Worm (Caenorhabditis elegans) whole organism, young adult: Measurements from ENCODE around the gene nspb-3.
A peak's percentile ranks its signal among the peaks of the same experiment; 100 is the strongest.

Experiments
- C17E4.6 ChIP-seq: fragments of 200-800 bp; sonication (Bioruptor generic); IDR thresholded peaks from 2 replicates; pipeline ENCODE4 v1.3.6; 2022; ENCODE audit warnings: missing genetic modification reagents, missing genetic modification characterization, missing compliant biosample characterization
- F22D6.2 ChIP-seq: sonication (generic microtip); optimal IDR thresholded peaks from 2 replicates; lab custom pipeline; 2016; ENCODE audit warnings: mild to moderate bottlenecking, missing genetic modification characterization, missing compliant biosample characterization
- Y56A3A.18 ChIP-seq: fragments of 200-800 bp; sonication (Bioruptor generic); IDR thresholded peaks from 2 replicates; pipeline ENCODE4 v1.3.6; 2022; ENCODE audit warnings: missing genetic modification reagents, missing genetic modification characterization, missing compliant biosample characterization
- Y79H2A.3 ChIP-seq: fragments of 200-800 bp; sonication (Bioruptor generic); conservative IDR thresholded peaks from 2 replicates; pipeline ENCODE4 v1.3.6; 2022; ENCODE audit warnings: missing genetic modification reagents, missing genetic modification characterization, missing compliant biosample characterization
- akir-1 ChIP-seq: fragments of 200-800 bp; sonication (Bioruptor generic); optimal IDR thresholded peaks from 2 replicates; lab custom pipeline; 2018; ENCODE audit warnings: mild to moderate bottlenecking, missing genetic modification characterization, moderate library complexity, missing compliant biosample characterization
- aptf-2 ChIP-seq: fragments of 200-800 bp; sonication (Bioruptor generic); conservative IDR thresholded peaks from 2 replicates; pipeline ENCODE4 v1.3.6; 2022; ENCODE audit warnings: missing genetic modification reagents, missing genetic modification characterization, missing compliant biosample characterization
- atf-7 ChIP-seq: sonication (generic microtip); optimal IDR thresholded peaks from 2 replicates; lab custom pipeline; 2017; ENCODE audit warnings: mild to moderate bottlenecking, missing genetic modification characterization, missing compliant biosample characterization
- attf-5 ChIP-seq: fragments of 200-800 bp; sonication (Bioruptor generic); optimal IDR thresholded peaks from 2 replicates; lab custom pipeline; 2018; ENCODE audit warnings: mild to moderate bottlenecking, missing genetic modification characterization, missing compliant biosample characterization
- cebp-1 ChIP-seq, 2 experiments: fragments of 200-800 bp in 1 of 2; sonication (Bioruptor generic) in 1 of 2; sonication (generic microtip) in 1 of 2; IDR thresholded peaks in 1 of 2; optimal IDR thresholded peaks in 1 of 2; 2 replicates each; pipeline versions ENCODE4 v1.3.6 to Lab custom; 2017 to 2022; ENCODE audit warnings: missing compliant biosample characterization in 2 of 2, missing genetic modification characterization in 2 of 2, mild to moderate bottlenecking in 1 of 2, missing genetic modification reagents in 1 of 2, moderate library complexity in 1 of 2
- dox-1 ChIP-seq: fragments of 200-800 bp; sonication (Bioruptor generic); IDR thresholded peaks from 2 replicates; pipeline ENCODE4 v1.3.6; 2022; ENCODE audit warnings: missing genetic modification reagents, missing genetic modification characterization, missing compliant biosample characterization
- egrh-3 ChIP-seq: fragments of 200-800 bp; sonication (Bioruptor generic); IDR thresholded peaks from 2 replicates; pipeline ENCODE4 v1.3.6; 2022; ENCODE audit warnings: missing genetic modification reagents, missing genetic modification characterization, missing compliant biosample characterization
- hmg-1.2 ChIP-seq: fragments of 200-800 bp; sonication (Bioruptor generic); IDR thresholded peaks from 2 replicates; pipeline ENCODE4 v1.3.6; 2022; ENCODE audit warnings: missing genetic modification reagents, missing genetic modification characterization, missing compliant biosample characterization
- hrde-1 ChIP-seq: sonication (generic microtip); optimal IDR thresholded peaks from 2 replicates; lab custom pipeline; 2016; ENCODE audit warnings: missing genetic modification characterization, mild to moderate bottlenecking, missing compliant biosample characterization, moderate library complexity, missing genotype, missing genetic modification reagents, borderline replicate concordance
- let-607 ChIP-seq, 2 experiments: fragments of 200-800 bp in 1 of 2; sonication (Bioruptor generic) in 1 of 2; sonication (generic microtip) in 1 of 2; optimal IDR thresholded peaks; 2 replicates each; lab custom pipeline; 2016 to 2018; ENCODE audit warnings: mild to moderate bottlenecking in 2 of 2, missing compliant biosample characterization in 2 of 2, missing genetic modification characterization in 2 of 2, moderate library complexity in 2 of 2, missing genotype in 1 of 2
- mcd-1 ChIP-seq: fragments of 200-800 bp; sonication (Bioruptor generic); IDR thresholded peaks from 2 replicates; pipeline ENCODE4 v1.3.6; 2022; ENCODE audit warnings: missing genetic modification reagents, missing genetic modification characterization, missing compliant biosample characterization
- mxl-1 ChIP-seq: sonication (generic microtip); optimal IDR thresholded peaks from 2 replicates; lab custom pipeline; 2016; ENCODE audit warnings: missing genetic modification characterization, missing compliant biosample characterization
- nfyb-1 ChIP-seq: fragments of 200-800 bp; sonication (Bioruptor generic); IDR thresholded peaks from 2 replicates; pipeline ENCODE4 v1.3.6; 2022; ENCODE audit warnings: missing genetic modification reagents, missing genetic modification characterization, missing compliant biosample characterization
- nhr-27 ChIP-seq: fragments of 200-800 bp; sonication (Bioruptor generic); optimal IDR thresholded peaks from 2 replicates; lab custom pipeline; 2018; ENCODE audit warnings: mild to moderate bottlenecking, missing genetic modification characterization, moderate library complexity, missing compliant biosample characterization
- nhr-80 ChIP-seq: sonication (generic microtip); optimal IDR thresholded peaks from 2 replicates; lab custom pipeline; 2016; ENCODE audit warnings: missing genetic modification characterization, missing compliant biosample characterization
- nhr-90 ChIP-seq: sonication (generic microtip); optimal IDR thresholded peaks from 2 replicates; lab custom pipeline; 2016; ENCODE audit warnings: missing genotype, mild to moderate bottlenecking, missing genetic modification characterization, missing compliant biosample characterization
- rcor-1 ChIP-seq: fragments of 200-800 bp; sonication (Bioruptor generic); IDR thresholded peaks from 2 replicates; pipeline ENCODE4 v1.3.6; 2022; ENCODE audit warnings: missing genetic modification reagents, missing genetic modification characterization, missing compliant biosample characterization
- snpc-1.3 ChIP-seq: sonication (generic microtip); optimal IDR thresholded peaks from 2 replicates; lab custom pipeline; 2017; ENCODE audit warnings: missing genetic modification characterization, mild to moderate bottlenecking, missing compliant biosample characterization, antibody characterized with exemption, moderate library complexity, missing genotype, missing genetic modification reagents; ENCODE audit not compliant: insufficient read depth
- snpc-3.4 ChIP-seq: sonication (generic microtip); optimal IDR thresholded peaks from 2 replicates; lab custom pipeline; 2017; ENCODE audit warnings: missing genetic modification characterization, mild to moderate bottlenecking, missing compliant biosample characterization, antibody characterized with exemption, moderate library complexity, missing genotype, missing genetic modification reagents
- snpc-4 ChIP-seq, 5 experiments: fragments of 150-350 bp in 1 of 5; sonication (generic microtip) in 4 of 5; optimal IDR thresholded peaks; 2 replicates each; lab custom pipeline; 2014 to 2018; ENCODE audit warnings: missing genetic modification characterization in 5 of 5, missing biosample characterization in 3 of 5, antibody characterized with exemption in 2 of 5, mild to moderate bottlenecking in 2 of 5, missing compliant biosample characterization in 2 of 5, missing genotype in 2 of 5, moderate library complexity in 2 of 5, missing genetic modification reagents in 1 of 5
- tbp1 ChIP-seq: fragments of 200-800 bp; sonication (Bioruptor generic); optimal IDR thresholded peaks from 2 replicates; lab custom pipeline; 2018; ENCODE audit warnings: mild to moderate bottlenecking, missing genetic modification characterization, missing compliant biosample characterization
- ztf-26 ChIP-seq: sonication (generic microtip); optimal IDR thresholded peaks from 2 replicates; lab custom pipeline; 2017; ENCODE audit warnings: missing genetic modification characterization, missing compliant biosample characterization
- ztf-28 ChIP-seq: fragments of 200-800 bp; sonication (Bioruptor generic); IDR thresholded peaks from 2 replicates; pipeline ENCODE4 v1.3.6; 2022; ENCODE audit warnings: missing genetic modification reagents, missing genetic modification characterization, missing compliant biosample characterization

The nspb-3 gene

ce11 chrIV:6577914-6578313 lies 16.9 kb downstream of the nspb-3 start, which contains the start of gene C43G2.3:
Gene C43G2.3, plus strand, starts transcription at chrIV:6578214.
- TF ChIP-seq hrde-1 (tag; lab: Kevin White, UChicago) (no peak), mxl-1 (tag; lab: Kevin White, UChicago) (no peak), nhr-90 (tag; lab: Kevin White, UChicago) (no peak), Y79H2A.3 (GFP tag; lab: Robert Waterston, UW) (no peak), snpc-1.3 (no peak)

DNA sequence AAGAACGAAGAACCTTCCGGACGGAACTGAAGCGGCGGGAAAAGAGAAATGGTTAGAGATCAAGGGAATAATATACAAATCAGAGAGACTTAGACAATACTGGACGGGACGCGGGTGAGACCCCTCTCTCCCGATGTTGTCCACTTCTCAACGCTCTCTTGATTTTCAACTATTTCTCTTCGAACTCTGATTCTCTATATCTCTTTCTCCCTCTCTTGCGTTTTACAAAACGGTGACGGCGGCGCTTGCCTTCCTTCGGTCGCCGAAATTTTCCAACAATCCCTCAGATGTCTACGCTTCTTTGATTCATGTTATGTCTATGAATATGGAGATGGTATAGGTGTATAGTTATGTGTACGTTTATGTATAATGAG lies 18.1 kb downstream of the nspb-3 start:
- TF ChIP-seq attf-5 (GFP tag; lab: Kevin White, UChicago) (peak; percentile 27), nhr-80 (tag; lab: Kevin White, UChicago) (peak; percentile 34), mcd-1 (GFP tag; lab: Robert Waterston, UW) (peak; percentile 41; the same call in 1 of the 2 replicates), rcor-1 (GFP tag; lab: Robert Waterston, UW) (peak; percentile 21; the same call in 1 of the 2 replicates), snpc-4 (GFP tag; optimal IDR thresholded peaks at IDR 0.05; lab: Kevin White, UChicago) (no peak), snpc-4 (tag; optimal IDR thresholded peaks at IDR 0.05; lab: Kevin White, UChicago) (peak in 1 of 4 experiments; percentile 19), snpc-3.4 (tag; lab: Kevin White, UChicago) (peak; percentile 35), ztf-26 (tag; lab: Kevin White, UChicago) (peak; percentile 12), cebp-1 (GFP tag; IDR thresholded peaks at IDR 0.05; lab: Robert Waterston, UW) (no peak), cebp-1 (tag; optimal IDR thresholded peaks at IDR 0.05; lab: Kevin White, UChicago) (peak; percentile 61), tbp1 (GFP tag; lab: Kevin White, UChicago) (peak; percentile 16), hmg-1.2 (GFP tag; lab: Robert Waterston, UW) (peak; percentile 82; the same call in 1 of the 2 replicates), C17E4.6 (GFP tag; lab: Robert Waterston, UW) (no peak), atf-7 (tag; lab: Kevin White, UChicago) (no peak), ztf-28 (GFP tag; lab: Robert Waterston, UW) (no peak)

DNA sequence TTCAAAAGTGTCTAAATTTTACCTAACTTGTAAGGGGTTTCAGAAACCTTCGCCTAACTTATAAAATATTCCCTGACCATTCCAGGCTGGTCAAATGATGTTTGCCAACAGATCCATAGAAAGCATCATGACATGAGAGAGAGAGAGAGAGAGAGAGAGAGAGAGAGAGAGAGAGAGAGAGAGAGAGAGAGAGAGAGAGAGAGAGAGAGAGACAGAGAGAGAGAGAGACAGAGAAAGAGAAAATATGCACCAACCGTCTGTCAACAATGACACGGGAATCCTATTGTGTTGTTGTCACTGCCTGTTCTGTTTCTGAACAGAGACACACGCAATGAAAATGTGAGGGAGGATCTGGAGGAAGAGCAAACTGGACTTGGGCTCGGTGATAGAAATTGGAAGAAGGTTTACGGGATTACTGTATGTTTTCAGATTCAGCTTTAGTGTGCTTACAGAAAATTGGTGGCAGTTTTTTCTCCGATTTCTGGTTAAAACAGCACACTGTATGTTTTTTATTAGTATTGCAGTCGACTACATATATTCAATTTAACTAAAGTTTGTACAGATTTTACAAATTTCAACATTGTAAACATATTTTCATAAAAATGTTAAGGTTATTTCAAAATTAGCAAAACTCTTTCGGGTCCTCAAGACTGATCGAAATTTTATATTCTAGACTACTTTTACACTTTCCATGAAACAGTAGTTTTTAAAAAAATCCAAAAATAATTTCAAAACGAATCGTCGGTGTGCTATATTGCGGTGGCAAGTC lies 18.6 kb downstream of the nspb-3 start:
- TF ChIP-seq dox-1 (GFP tag; lab: Robert Waterston, UW) (no peak), hmg-1.2 (GFP tag; lab: Robert Waterston, UW) (peak; percentile 55), attf-5 (GFP tag; lab: Kevin White, UChicago) (peak; percentile 25), nhr-27 (tag; lab: Kevin White, UChicago) (no peak), mcd-1 (GFP tag; lab: Robert Waterston, UW) (peak; percentile 35; the same call in 1 of the 2 replicates), egrh-3 (0 out of 2 replicates have a peak, but pooled peaks have one; percentile 21)

DNA sequence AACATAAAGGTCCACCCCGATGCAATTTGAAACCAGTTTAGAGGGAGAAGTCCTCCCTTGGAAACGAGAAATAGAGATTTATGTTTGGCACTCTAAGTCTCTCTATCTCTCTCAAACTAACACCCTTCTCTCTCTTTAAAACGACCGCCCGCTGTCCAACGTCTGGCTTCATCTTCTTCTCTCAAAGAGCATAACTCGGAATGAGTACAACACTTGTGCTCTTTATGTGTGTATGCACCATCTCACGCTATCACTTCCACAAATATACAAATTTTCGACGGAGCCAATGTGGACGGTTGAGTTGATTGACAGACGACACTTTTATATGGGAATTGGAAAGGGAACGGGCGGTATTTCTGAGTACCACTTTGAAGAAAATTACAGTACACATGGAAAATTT lies 20.4 kb downstream of the nspb-3 start:
- TF ChIP-seq cebp-1 (GFP tag; IDR thresholded peaks at IDR 0.05; lab: Robert Waterston, UW) (no peak), cebp-1 (tag; optimal IDR thresholded peaks at IDR 0.05; lab: Kevin White, UChicago) (peak; percentile 47), F22D6.2 (no peak), attf-5 (GFP tag; lab: Kevin White, UChicago) (peak; percentile 30), hrde-1 (tag; lab: Kevin White, UChicago) (no peak), let-607 (tag; optimal IDR thresholded peaks at IDR 0.05; lab: Kevin White, UChicago) (peak; percentile 27 to 79), Y56A3A.18 (GFP tag; lab: Robert Waterston, UW) (0 out of 2 replicates have a peak, but pooled peaks have one; percentile 10), nfyb-1 (GFP tag; lab: Robert Waterston, UW) (peak; percentile 51; the same call in 1 of the 2 replicates), nhr-80 (tag; lab: Kevin White, UChicago) (peak; percentile 94)

DNA sequence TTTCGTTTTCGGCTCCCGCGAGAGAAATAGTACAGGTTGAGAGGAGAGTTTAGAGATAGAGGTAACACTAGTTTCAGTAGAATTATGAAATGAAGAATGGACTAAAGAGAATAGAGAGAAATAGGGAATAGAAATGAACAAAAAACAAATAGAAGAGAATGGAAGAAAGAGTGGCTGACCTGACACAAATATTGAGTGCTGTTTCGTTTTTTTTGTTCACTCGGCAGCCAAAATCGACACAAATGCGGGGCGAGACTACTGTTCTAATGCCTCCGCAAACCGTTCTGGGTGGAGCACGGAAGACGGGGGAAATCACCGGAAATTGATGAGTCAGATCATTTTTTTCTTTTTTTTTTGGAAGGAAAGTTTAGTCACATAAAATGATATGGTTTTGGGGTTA lies 22.1 kb downstream of the nspb-3 start:
- no peak for TF ChIP-seq cebp-1 (GFP tag; IDR thresholded peaks at IDR 0.05; lab: Robert Waterston, UW)
- TF ChIP-seq cebp-1 (tag; optimal IDR thresholded peaks at IDR 0.05; lab: Kevin White, UChicago): peak; percentile 47
- TF ChIP-seq aptf-2: no peak
- TF ChIP-seq hmg-1.2 (GFP tag; lab: Robert Waterston, UW): peak; percentile 74
- no peak for TF ChIP-seq akir-1 (GFP tag; lab: Kevin White, UChicago)
- TF ChIP-seq nhr-80 (tag; lab: Kevin White, UChicago): peak; percentile 12
